Worm (Caenorhabditis elegans): Measurements from ENCODE around the gene C01G10.5.

- TF ChIP-seq nhr-237 (tag; optimal IDR thresholded peaks at IDR 0.05) (no peak), lin-39 (tag; optimal IDR thresholded peaks at IDR 0.05) (no peak), gei-8 (GFP tag; optimal IDR thresholded peaks at IDR 0.05) (no peak), ama-1 (optimal IDR thresholded peaks at IDR 0.05) (no peak)
Measured at ce11 chrV:15111660-15112059, 22.3 kb upstream of the C01G10.5 start, which contains the start of gene T01G5.7.

All from whole organism, L4 larva.